Worm (Caenorhabditis elegans) whole organism, young adult: Measurements from ENCODE around the gene T05A8.7.

Source experiments
- B0261.1 ChIP-seq: sonication (generic microtip); optimal IDR thresholded peaks from 2 replicates; lab custom pipeline; 2016; ENCODE audit warnings: mild to moderate bottlenecking, missing genetic modification characterization, moderate library complexity, missing compliant biosample characterization
- attf-6 ChIP-seq: fragments of 200-800 bp; sonication (Bioruptor generic); IDR thresholded peaks from 2 replicates; pipeline ENCODE4 v1.3.6; 2022; ENCODE audit warnings: missing genetic modification reagents, missing genetic modification characterization, missing compliant biosample characterization
- dpff-1 ChIP-seq: sonication (generic microtip); optimal IDR thresholded peaks from 2 replicates; lab custom pipeline; 2017; ENCODE audit warnings: mild to moderate bottlenecking, missing genetic modification characterization, missing compliant biosample characterization
- him-1 ChIP-seq: sonication (generic microtip); optimal IDR thresholded peaks from 2 replicates; lab custom pipeline; 2016; ENCODE audit warnings: missing genotype, missing genetic modification reagents, missing genetic modification characterization, missing compliant biosample characterization
- nfya-1 ChIP-seq: sonication (generic microtip); optimal IDR thresholded peaks from 2 replicates; lab custom pipeline; 2017; ENCODE audit warnings: antibody characterized with exemption, missing compliant biosample characterization, missing genetic modification characterization, borderline replicate concordance; ENCODE audit not compliant: insufficient read depth
- tbp1 ChIP-seq: fragments of 200-800 bp; sonication (Bioruptor generic); optimal IDR thresholded peaks from 2 replicates; lab custom pipeline; 2018; ENCODE audit warnings: mild to moderate bottlenecking, missing genetic modification characterization, missing compliant biosample characterization
- ztf-3 ChIP-seq: fragments of 200-800 bp; sonication (Bioruptor generic); optimal IDR thresholded peaks from 2 replicates; lab custom pipeline; 2018; ENCODE audit warnings: mild to moderate bottlenecking, missing genetic modification characterization, missing compliant biosample characterization

DNA sequence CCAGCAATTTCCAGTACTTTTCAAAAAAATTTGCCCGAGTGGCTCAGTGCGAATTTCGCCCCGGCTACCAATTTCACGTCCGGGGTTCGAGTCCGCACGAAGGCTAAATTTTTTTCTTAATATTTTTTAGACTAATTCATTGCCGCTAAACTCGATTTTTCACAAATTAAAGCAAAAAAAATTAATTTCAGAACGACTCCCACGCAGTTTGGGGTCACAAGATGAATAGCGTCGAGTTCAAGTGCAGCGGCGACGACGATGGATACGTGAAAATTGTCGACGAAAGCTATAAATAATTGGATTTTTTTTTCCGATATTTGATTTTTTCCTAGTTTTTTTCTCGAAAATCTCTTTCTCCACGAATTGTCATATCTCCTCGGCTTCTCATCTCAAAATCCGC, 9.1 kb upstream of the T05A8.7 start:
- TF ChIP-seq ztf-3 (GFP tag; lab: Kevin White, UChicago) (no peak), nfya-1 (tag; lab: Kevin White, UChicago) (no peak), him-1 (no peak), B0261.1 (tag; lab: Kevin White, UChicago) (no peak), dpff-1 (no peak), tbp1 (GFP tag; lab: Kevin White, UChicago) (no peak), attf-6 (no peak)
